Worm (Caenorhabditis elegans) whole organism, young adult: ENCODE results near the gene C26F1.1.

Source experiments
- B0019.2 ChIP-seq: fragments of 200-800 bp; sonication (Bioruptor generic); conservative IDR thresholded peaks from 2 replicates; pipeline ENCODE4 v1.3.6; 2022; ENCODE audit warnings: missing genetic modification reagents, missing genetic modification characterization, missing compliant biosample characterization
- B0336.3 ChIP-seq: fragments of 200-800 bp; sonication (Bioruptor generic); IDR thresholded peaks from 2 replicates; pipeline ENCODE4 v1.3.6; 2022; ENCODE audit warnings: missing genetic modification characterization, missing compliant biosample characterization
- F22D6.2 ChIP-seq: sonication (generic microtip); optimal IDR thresholded peaks from 2 replicates; lab custom pipeline; 2016; ENCODE audit warnings: mild to moderate bottlenecking, missing genetic modification characterization, missing compliant biosample characterization
- F39B2.1 ChIP-seq: fragments of 200-800 bp; sonication (Bioruptor generic); IDR thresholded peaks from 2 replicates; pipeline ENCODE4 v1.3.6; 2022; ENCODE audit warnings: missing genetic modification reagents, missing genetic modification characterization, missing compliant biosample characterization
- F52B5.7 ChIP-seq: sonication (generic microtip); optimal IDR thresholded peaks from 2 replicates; lab custom pipeline; 2016; ENCODE audit warnings: mild to moderate bottlenecking, missing genetic modification characterization, missing compliant biosample characterization
- K12H6.12 ChIP-seq: fragments of 200-800 bp; sonication (Bioruptor generic); optimal IDR thresholded peaks from 2 replicates; lab custom pipeline; 2018; ENCODE audit warnings: mild to moderate bottlenecking, missing genetic modification characterization, missing compliant biosample characterization
- Y53F4B.3 ChIP-seq: fragments of 200-800 bp; sonication (Bioruptor generic); IDR thresholded peaks from 2 replicates; pipeline ENCODE4 v1.3.6; 2022; ENCODE audit warnings: missing genetic modification reagents, missing genetic modification characterization, missing compliant biosample characterization
- Y53G8AR.9 ChIP-seq: fragments of 200-800 bp; sonication (Bioruptor generic); conservative IDR thresholded peaks from 2 replicates; pipeline ENCODE4 v1.3.6; 2022; ENCODE audit warnings: missing genetic modification reagents, missing genetic modification characterization, missing compliant biosample characterization
- aptf-2 ChIP-seq: fragments of 200-800 bp; sonication (Bioruptor generic); conservative IDR thresholded peaks from 2 replicates; pipeline ENCODE4 v1.3.6; 2022; ENCODE audit warnings: missing genetic modification reagents, missing genetic modification characterization, missing compliant biosample characterization
- attf-6 ChIP-seq: fragments of 200-800 bp; sonication (Bioruptor generic); IDR thresholded peaks from 2 replicates; pipeline ENCODE4 v1.3.6; 2022; ENCODE audit warnings: missing genetic modification reagents, missing genetic modification characterization, missing compliant biosample characterization
- bed-1 ChIP-seq: fragments of 200-800 bp; sonication (Bioruptor generic); IDR thresholded peaks from 2 replicates; pipeline ENCODE4 v1.3.6; 2022; ENCODE audit warnings: missing genetic modification reagents, missing genetic modification characterization, missing compliant biosample characterization
- ceh-100 ChIP-seq: fragments of 200-800 bp; sonication (Bioruptor generic); IDR thresholded peaks from 2 replicates; pipeline ENCODE4 v1.3.6; 2022; ENCODE audit warnings: missing genetic modification reagents, missing genetic modification characterization, missing compliant biosample characterization
- ceh-27 ChIP-seq: fragments of 200-800 bp; sonication (Bioruptor generic); optimal IDR thresholded peaks from 2 replicates; lab custom pipeline; 2018; ENCODE audit warnings: mild to moderate bottlenecking, missing genetic modification characterization, moderate library complexity, missing compliant biosample characterization
- ceh-58 ChIP-seq: fragments of 200-800 bp; sonication (Bioruptor generic); IDR thresholded peaks from 2 replicates; pipeline ENCODE4 v1.3.6; 2022; ENCODE audit warnings: missing genetic modification characterization, missing compliant biosample characterization
- efl-1 ChIP-seq: fragments of 150-350 bp; optimal IDR thresholded peaks from 2 replicates; lab custom pipeline; 2014; ENCODE audit warnings: missing biosample characterization, missing genetic modification reagents, missing genetic modification characterization
- ets-4 ChIP-seq: fragments of 200-800 bp; sonication (Bioruptor generic); optimal IDR thresholded peaks from 2 replicates; lab custom pipeline; 2018; ENCODE audit warnings: mild to moderate bottlenecking, missing genetic modification characterization, missing compliant biosample characterization
- hmg-20 ChIP-seq: fragments of 200-800 bp; sonication (Bioruptor generic); IDR thresholded peaks from 2 replicates; pipeline ENCODE4 v1.3.6; 2022; ENCODE audit warnings: missing genetic modification reagents, missing genetic modification characterization, missing compliant biosample characterization
- hrde-1 ChIP-seq: sonication (generic microtip); optimal IDR thresholded peaks from 2 replicates; lab custom pipeline; 2016; ENCODE audit warnings: missing genetic modification characterization, mild to moderate bottlenecking, missing compliant biosample characterization, moderate library complexity, missing genotype, missing genetic modification reagents, borderline replicate concordance
- hsf-1 ChIP-seq: fragments of 200-800 bp; sonication (Bioruptor generic); IDR thresholded peaks from 2 replicates; pipeline ENCODE4 v1.3.6; 2022; ENCODE audit warnings: missing genetic modification reagents, missing genetic modification characterization, missing compliant biosample characterization
- lag-1 ChIP-seq: fragments of 200-800 bp; sonication (Bioruptor generic); IDR thresholded peaks from 2 replicates; pipeline ENCODE4 v1.3.6; 2022; ENCODE audit warnings: missing genetic modification reagents, missing genetic modification characterization, missing compliant biosample characterization
- let-526 ChIP-seq: fragments of 200-800 bp; sonication (Bioruptor generic); IDR thresholded peaks from 2 replicates; pipeline ENCODE4 v1.3.6; 2022; ENCODE audit warnings: missing genetic modification reagents, missing genetic modification characterization, missing compliant biosample characterization
- let-607 ChIP-seq, 2 experiments: fragments of 200-800 bp in 1 of 2; sonication (Bioruptor generic) in 1 of 2; sonication (generic microtip) in 1 of 2; optimal IDR thresholded peaks; 2 replicates each; lab custom pipeline; 2016 to 2018; ENCODE audit warnings: mild to moderate bottlenecking in 2 of 2, missing compliant biosample characterization in 2 of 2, missing genetic modification characterization in 2 of 2, moderate library complexity in 2 of 2, missing genotype in 1 of 2
- lin-26 ChIP-seq: fragments of 200-800 bp; sonication (Bioruptor generic); IDR thresholded peaks from 2 replicates; pipeline ENCODE4 v1.3.6; 2022; ENCODE audit warnings: missing genetic modification reagents, missing genetic modification characterization, missing compliant biosample characterization
- lin-40 ChIP-seq: sonication (generic microtip); optimal IDR thresholded peaks from 2 replicates; lab custom pipeline; 2016; ENCODE audit warnings: missing genetic modification characterization, mild to moderate bottlenecking, missing compliant biosample characterization, missing genotype, missing genetic modification reagents
- lir-1 ChIP-seq: fragments of 200-800 bp; sonication (Bioruptor generic); conservative IDR thresholded peaks from 2 replicates; pipeline ENCODE4 v1.3.6; 2022; ENCODE audit warnings: missing genetic modification reagents, missing genetic modification characterization, missing compliant biosample characterization
- lsl-1 ChIP-seq: fragments of 200-800 bp; sonication (Bioruptor generic); optimal IDR thresholded peaks from 2 replicates; lab custom pipeline; 2018; ENCODE audit warnings: mild to moderate bottlenecking, missing genetic modification characterization, moderate library complexity, missing compliant biosample characterization
- lsy-27 ChIP-seq: sonication (generic microtip); optimal IDR thresholded peaks from 2 replicates; lab custom pipeline; 2017; ENCODE audit warnings: missing genetic modification characterization, mild to moderate bottlenecking, missing compliant biosample characterization, antibody characterized with exemption, missing genotype, borderline replicate concordance; ENCODE audit not compliant: insufficient read depth
- mel-28 ChIP-seq: sonication (generic microtip); optimal IDR thresholded peaks from 2 replicates; lab custom pipeline; 2016; ENCODE audit warnings: borderline replicate concordance, mild to moderate bottlenecking, missing genetic modification characterization, missing compliant biosample characterization
- nfya-2 ChIP-seq: fragments of 200-800 bp; sonication (Bioruptor generic); IDR thresholded peaks from 2 replicates; pipeline ENCODE4 v1.3.6; 2022; ENCODE audit warnings: missing genetic modification reagents, missing genetic modification characterization, missing compliant biosample characterization
- nfyb-1 ChIP-seq: fragments of 200-800 bp; sonication (Bioruptor generic); IDR thresholded peaks from 2 replicates; pipeline ENCODE4 v1.3.6; 2022; ENCODE audit warnings: missing genetic modification reagents, missing genetic modification characterization, missing compliant biosample characterization
- nhr-120 ChIP-seq: fragments of 200-800 bp; sonication (Bioruptor generic); IDR thresholded peaks from 2 replicates; pipeline ENCODE4 v1.3.6; 2022; ENCODE audit warnings: missing genetic modification characterization, missing compliant biosample characterization
- nhr-90 ChIP-seq: sonication (generic microtip); optimal IDR thresholded peaks from 2 replicates; lab custom pipeline; 2016; ENCODE audit warnings: missing genotype, mild to moderate bottlenecking, missing genetic modification characterization, missing compliant biosample characterization
- pbrm-1 ChIP-seq: fragments of 200-800 bp; sonication (Bioruptor generic); IDR thresholded peaks from 2 replicates; pipeline ENCODE4 v1.3.6; 2022; ENCODE audit warnings: missing genetic modification reagents, missing genetic modification characterization, missing compliant biosample characterization
- rpc-1 ChIP-seq, 2 experiments: fragments of 150-350 bp in 1 of 2; sonication (generic microtip) in 1 of 2; optimal IDR thresholded peaks; 2 replicates each; lab custom pipeline; 2014 to 2018; ENCODE audit warnings: missing biosample characterization in 1 of 2, missing genetic modification characterization in 1 of 2, missing genetic modification reagents in 1 of 2, missing genotype in 1 of 2
- sdz-38 ChIP-seq: sonication (generic microtip); optimal IDR thresholded peaks from 2 replicates; lab custom pipeline; 2016; ENCODE audit warnings: missing genotype, missing genetic modification characterization, missing compliant biosample characterization
- zfh-2 ChIP-seq: fragments of 200-800 bp; sonication (Bioruptor generic); conservative IDR thresholded peaks from 2 replicates; pipeline ENCODE4 v1.3.6; 2022; ENCODE audit warnings: missing genetic modification reagents, missing genetic modification characterization, missing compliant biosample characterization
- ztf-18 ChIP-seq: sonication (generic microtip); optimal IDR thresholded peaks from 2 replicates; lab custom pipeline; 2016; ENCODE audit warnings: missing genotype, mild to moderate bottlenecking, missing genetic modification characterization, missing compliant biosample characterization
- ztf-25 ChIP-seq: fragments of 200-800 bp; sonication (Bioruptor generic); IDR thresholded peaks from 2 replicates; pipeline ENCODE4 v1.3.6; 2022; ENCODE audit warnings: missing genetic modification reagents, missing genetic modification characterization, missing compliant biosample characterization
- ztf-28 ChIP-seq: fragments of 200-800 bp; sonication (Bioruptor generic); IDR thresholded peaks from 2 replicates; pipeline ENCODE4 v1.3.6; 2022; ENCODE audit warnings: missing genetic modification reagents, missing genetic modification characterization, missing compliant biosample characterization
- ztf-6 ChIP-seq: fragments of 200-800 bp; sonication (Bioruptor generic); IDR thresholded peaks from 2 replicates; pipeline ENCODE4 v1.3.6; 2022; ENCODE audit warnings: missing genetic modification reagents, missing genetic modification characterization, missing compliant biosample characterization

C26F1.1 gene

ce11 chrV:7822655-7823054 is 37.4 kb downstream of the C26F1.1 start:
- no peak for TF ChIP-seq lsl-1 (GFP tag; lab: Kevin White, UChicago)
- TF ChIP-seq lin-40 (tag; lab: Kevin White, UChicago): no peak
- no peak for TF ChIP-seq efl-1 (GFP tag; lab: Kevin White, UChicago)
- TF ChIP-seq hsf-1: no peak
- TF ChIP-seq sdz-38 (tag; lab: Kevin White, UChicago): no peak
- TF ChIP-seq ceh-100 (GFP tag; lab: Robert Waterston, UW): no peak
- TF ChIP-seq pbrm-1: no peak
- no peak for TF ChIP-seq lin-26 (GFP tag; lab: Robert Waterston, UW)
- no peak for TF ChIP-seq zfh-2 (GFP tag; lab: Robert Waterston, UW)
- TF ChIP-seq ztf-25 (GFP tag; lab: Robert Waterston, UW): no peak
- TF ChIP-seq F22D6.2 (tag; lab: Kevin White, UChicago): no peak
- TF ChIP-seq ets-4: no peak
- no peak for TF ChIP-seq ceh-27 (GFP tag; lab: Kevin White, UChicago)
- TF ChIP-seq rpc-1 (optimal IDR thresholded peaks at IDR 0.05; lab: Kevin White, UChicago): no peak
- no peak for TF ChIP-seq rpc-1 (tag; optimal IDR thresholded peaks at IDR 0.05; lab: Kevin White, UChicago)
- TF ChIP-seq B0019.2 (GFP tag; lab: Robert Waterston, UW): no peak

ce11 chrV:7824138-7824537 is 38.9 kb downstream of the C26F1.1 start:
- TF ChIP-seq mel-28 (tag; lab: Kevin White, UChicago) (no peak), nfyb-1 (GFP tag; lab: Robert Waterston, UW) (no peak), ztf-6 (no peak), ztf-28 (GFP tag; lab: Robert Waterston, UW) (no peak), Y53G8AR.9 (GFP tag; lab: Robert Waterston, UW) (no peak), ceh-58 (GFP tag; lab: Robert Waterston, UW) (no peak), F39B2.1 (GFP tag; lab: Robert Waterston, UW) (no peak)

ce11 chrV:7825836-7826235 is 40.6 kb downstream of the C26F1.1 start:
- TF ChIP-seq F52B5.7 (tag; lab: Kevin White, UChicago) (no peak), lir-1 (GFP tag; lab: Robert Waterston, UW) (no peak), Y53F4B.3 (GFP tag; lab: Robert Waterston, UW) (no peak)

- TF ChIP-seq nhr-120 (GFP tag; lab: Robert Waterston, UW) (no peak), aptf-2 (GFP tag; lab: Robert Waterston, UW) (no peak), nhr-90 (tag; lab: Kevin White, UChicago) (no peak), ets-4 (no peak), hmg-20 (GFP tag; lab: Robert Waterston, UW) (no peak), K12H6.12 (tag; lab: Kevin White, UChicago) (no peak), ztf-18 (tag; lab: Kevin White, UChicago) (no peak), sdz-38 (tag; lab: Kevin White, UChicago) (no peak), let-607 (tag; optimal IDR thresholded peaks at IDR 0.05; lab: Kevin White, UChicago) (no peak), let-526 (GFP tag; lab: Robert Waterston, UW) (no peak), efl-1 (GFP tag; lab: Kevin White, UChicago) (no peak), lsl-1 (GFP tag; lab: Kevin White, UChicago) (no peak), attf-6 (no peak), lsy-27 (tag; lab: Kevin White, UChicago) (no peak), hrde-1 (tag; lab: Kevin White, UChicago) (no peak), bed-1 (GFP tag; lab: Robert Waterston, UW) (no peak), nfya-2 (GFP tag; lab: Robert Waterston, UW) (no peak), lin-26 (GFP tag; lab: Robert Waterston, UW) (no peak), lag-1 (GFP tag; lab: Robert Waterston, UW) (no peak), B0336.3 (GFP tag; lab: Robert Waterston, UW) (no peak)
These were observed 41.1 kb downstream of the C26F1.1 start for ce11 chrV:7826362-7826761.
